Worm (Caenorhabditis elegans) whole organism, L3 larva: ENCODE results near the gene riok-3.

Experiments
- R02D3.7 ChIP-seq: fragments of 150-350 bp; optimal IDR thresholded peaks from 2 replicates; lab custom pipeline; 2014; ENCODE audit warnings: missing biosample characterization, missing genetic modification characterization
- ZK546.5 ChIP-seq: sonication (generic microtip); optimal IDR thresholded peaks from 2 replicates; lab custom pipeline; 2017; ENCODE audit warnings: missing biosample characterization, missing genetic modification characterization
- aly-2 ChIP-seq: fragments of 150-350 bp; optimal IDR thresholded peaks from 2 replicates; lab custom pipeline; 2014; ENCODE audit warnings: missing biosample characterization, missing genetic modification characterization
- ceh-16 ChIP-seq: sonication (generic microtip); optimal IDR thresholded peaks from 2 replicates; lab custom pipeline; 2017; ENCODE audit warnings: missing biosample characterization, missing genetic modification characterization
- ceh-28 ChIP-seq: fragments of 150-350 bp; optimal IDR thresholded peaks from 2 replicates; lab custom pipeline; 2014; ENCODE audit warnings: missing biosample characterization, missing genetic modification reagents, missing genetic modification characterization
- ceh-9 ChIP-seq: sonication (generic microtip); optimal IDR thresholded peaks from 2 replicates; lab custom pipeline; 2018; ENCODE audit warnings: missing biosample characterization, missing genetic modification characterization
- daf-12 ChIP-seq: fragments of 150-350 bp; optimal IDR thresholded peaks from 2 replicates; lab custom pipeline; 2014; ENCODE audit warnings: missing biosample characterization, missing genetic modification reagents, missing genetic modification characterization
- egl-27 ChIP-seq: sonication (generic microtip); optimal IDR thresholded peaks from 4 replicates; lab custom pipeline; 2017; ENCODE audit warnings: missing biosample characterization, missing genetic modification reagents, missing genetic modification characterization
- egl-5 ChIP-seq: fragments of 150-350 bp; optimal IDR thresholded peaks from 2 replicates; lab custom pipeline; 2017; ENCODE audit warnings: missing biosample characterization, missing genetic modification reagents, missing genetic modification characterization, inconsistent platforms
- elt-2 ChIP-seq: sonication (generic microtip); optimal IDR thresholded peaks from 2 replicates; lab custom pipeline; 2016; ENCODE audit warnings: missing genetic modification reagents, mild to moderate bottlenecking, missing genetic modification characterization, missing compliant biosample characterization
- elt-3 ChIP-seq, 3 experiments: fragments of 150-350 bp in 1 of 3; sonication (generic microtip) in 2 of 3; optimal IDR thresholded peaks; 2 replicates in 2 of 3; 4 replicates in 1 of 3; lab custom pipeline; 2014 to 2017; ENCODE audit warnings: missing biosample characterization in 3 of 3, missing genetic modification characterization in 3 of 3
- fkh-10 ChIP-seq: sonication (generic microtip); optimal IDR thresholded peaks from 2 replicates; lab custom pipeline; 2017; ENCODE audit warnings: missing biosample characterization, missing genetic modification reagents, missing genetic modification characterization
- fkh-2 ChIP-seq: fragments of 150-350 bp; optimal IDR thresholded peaks from 2 replicates; lab custom pipeline; 2014; ENCODE audit warnings: missing biosample characterization, missing genetic modification reagents, missing genetic modification characterization
- fos-1 ChIP-seq: fragments of 150-350 bp; optimal IDR thresholded peaks from 2 replicates; lab custom pipeline; 2014; ENCODE audit warnings: missing biosample characterization, missing genetic modification characterization
- hmg-11 ChIP-seq: sonication (generic microtip); optimal IDR thresholded peaks from 2 replicates; lab custom pipeline; 2016; ENCODE audit warnings: missing genetic modification characterization, missing compliant biosample characterization
- lin-15B ChIP-seq: fragments of 150-350 bp; optimal IDR thresholded peaks from 2 replicates; lab custom pipeline; 2014; ENCODE audit warnings: missing biosample characterization, missing genetic modification characterization
- lin-39 ChIP-seq: fragments of 150-350 bp; optimal IDR thresholded peaks from 2 replicates; lab custom pipeline; 2018; ENCODE audit warnings: missing biosample characterization, missing genetic modification reagents, missing genetic modification characterization
- lsy-12 ChIP-seq: sonication (generic microtip); optimal IDR thresholded peaks from 2 replicates; lab custom pipeline; 2016; ENCODE audit warnings: mild to moderate bottlenecking, missing genetic modification characterization, missing compliant biosample characterization
- mml-1 ChIP-seq: fragments of 150-350 bp; sonication (generic microtip); optimal IDR thresholded peaks from 3 replicates; lab custom pipeline; 2014; ENCODE audit warnings: missing biosample characterization, missing genetic modification characterization
- nfya-1 ChIP-seq: sonication (generic microtip); optimal IDR thresholded peaks from 2 replicates; lab custom pipeline; 2017; ENCODE audit warnings: missing genetic modification characterization, mild to moderate bottlenecking, missing compliant biosample characterization, antibody characterized with exemption, moderate library complexity; ENCODE audit not compliant: insufficient read depth
- nhr-11 ChIP-seq: fragments of 150-350 bp; optimal IDR thresholded peaks from 2 replicates; lab custom pipeline; 2014; ENCODE audit warnings: missing biosample characterization, missing genetic modification characterization
- nhr-12 ChIP-seq: fragments of 150-350 bp; optimal IDR thresholded peaks from 2 replicates; lab custom pipeline; 2014; ENCODE audit warnings: missing biosample characterization, missing genetic modification characterization
- nhr-23 ChIP-seq: fragments of 150-350 bp; optimal IDR thresholded peaks from 2 replicates; lab custom pipeline; 2014; ENCODE audit warnings: missing biosample characterization, missing genetic modification reagents, missing genetic modification characterization
- nhr-237 ChIP-seq: fragments of 150-350 bp; optimal IDR thresholded peaks from 2 replicates; lab custom pipeline; 2014; ENCODE audit warnings: missing biosample characterization, missing genetic modification characterization
- nhr-25 ChIP-seq: sonication (generic microtip); optimal IDR thresholded peaks from 2 replicates; lab custom pipeline; 2017; ENCODE audit warnings: missing biosample characterization, missing genetic modification characterization
- nhr-43 ChIP-seq: sonication (generic microtip); optimal IDR thresholded peaks from 2 replicates; lab custom pipeline; 2016; ENCODE audit warnings: mild to moderate bottlenecking, missing genetic modification characterization, missing compliant biosample characterization; ENCODE audit not compliant: poor library complexity, severe bottlenecking
- nhr-67 ChIP-seq: fragments of 150-350 bp; optimal IDR thresholded peaks from 2 replicates; lab custom pipeline; 2014; ENCODE audit warnings: missing biosample characterization, missing genetic modification characterization
- nhr-76 ChIP-seq: fragments of 150-350 bp; sonication (generic microtip); optimal IDR thresholded peaks from 5 replicates; lab custom pipeline; 2014; ENCODE audit warnings: missing biosample characterization, missing genetic modification characterization
- pha-4 ChIP-seq: fragments of 150-350 bp; optimal IDR thresholded peaks from 2 replicates; lab custom pipeline; 2014; ENCODE audit warnings: missing biosample characterization, missing genetic modification reagents, missing genetic modification characterization
- snpc-4 ChIP-seq: fragments of 150-350 bp; optimal IDR thresholded peaks from 2 replicates; lab custom pipeline; 2014; ENCODE audit warnings: missing biosample characterization, missing genetic modification characterization
- tbx-2 ChIP-seq: sonication (generic microtip); optimal IDR thresholded peaks from 2 replicates; lab custom pipeline; 2016; ENCODE audit warnings: mild to moderate bottlenecking, missing genetic modification characterization, missing compliant biosample characterization
- unc-39 ChIP-seq: sonication (generic microtip); optimal IDR thresholded peaks from 4 replicates; lab custom pipeline; 2017; ENCODE audit warnings: missing biosample characterization, missing genetic modification characterization
- unc-62 ChIP-seq: fragments of 150-350 bp; sonication (generic microtip); optimal IDR thresholded peaks from 4 replicates; lab custom pipeline; 2014; ENCODE audit warnings: missing biosample characterization, missing genetic modification reagents, missing genetic modification characterization
- zag-1 ChIP-seq: fragments of 150-350 bp; optimal IDR thresholded peaks from 2 replicates; lab custom pipeline; 2014; ENCODE audit warnings: missing biosample characterization, missing genetic modification characterization
- ztf-4 ChIP-seq: fragments of 150-350 bp; optimal IDR thresholded peaks from 2 replicates; lab custom pipeline; 2014; ENCODE audit warnings: missing biosample characterization, missing genetic modification characterization

riok-3 gene

ce11 chrIII:9770590-9770989, 34.2 kb downstream of the riok-3 start:
- TF ChIP-seq nhr-12 (no peak), unc-62 (GFP tag; lab: Kevin White, UChicago) (no peak), fkh-10 (GFP tag; lab: Kevin White, UChicago) (no peak), fos-1 (tag; lab: Kevin White, UChicago) (no peak), ztf-4 (tag; lab: Kevin White, UChicago) (no peak), fkh-2 (tag; lab: Kevin White, UChicago) (no peak), elt-3 (tag; optimal IDR thresholded peaks at IDR 0.05; lab: Kevin White, UChicago) (no peak), mml-1 (tag; lab: Kevin White, UChicago) (no peak), lsy-12 (tag; lab: Kevin White, UChicago) (no peak), unc-39 (tag; lab: Kevin White, UChicago) (no peak), nhr-237 (tag; lab: Kevin White, UChicago) (no peak), tbx-2 (tag; lab: Kevin White, UChicago) (no peak), lin-39 (tag; lab: Kevin White, UChicago) (no peak), nhr-76 (tag; lab: Kevin White, UChicago) (no peak), ceh-16 (tag; lab: Kevin White, UChicago) (no peak), ceh-9 (tag; lab: Kevin White, UChicago) (no peak), egl-27 (tag; lab: Kevin White, UChicago) (no peak)

DNA sequence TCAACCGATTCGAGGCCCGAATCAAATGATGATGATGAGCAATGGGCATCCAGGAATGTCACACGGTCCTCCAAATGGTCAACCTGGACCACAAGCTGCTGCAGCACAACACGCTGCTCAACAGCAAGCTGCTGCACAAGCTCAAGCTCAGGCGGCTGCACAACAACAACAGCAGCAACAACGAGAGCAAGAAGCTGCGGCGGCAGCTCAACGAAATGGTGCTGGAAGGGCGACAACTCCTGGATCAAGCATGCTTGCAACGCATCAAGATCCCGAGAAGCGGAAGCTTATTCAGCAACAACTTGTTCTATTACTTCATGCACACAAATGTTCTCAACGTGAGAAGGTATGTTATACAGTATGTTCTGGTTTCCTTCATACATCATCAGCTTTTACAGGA, 36.8 kb downstream of the riok-3 start:
- TF ChIP-seq lin-15B (no peak), tbx-2 (tag; lab: Kevin White, UChicago) (no peak), R02D3.7 (tag; lab: Kevin White, UChicago) (no peak), mml-1 (tag; lab: Kevin White, UChicago) (no peak), daf-12 (no peak)

DNA sequence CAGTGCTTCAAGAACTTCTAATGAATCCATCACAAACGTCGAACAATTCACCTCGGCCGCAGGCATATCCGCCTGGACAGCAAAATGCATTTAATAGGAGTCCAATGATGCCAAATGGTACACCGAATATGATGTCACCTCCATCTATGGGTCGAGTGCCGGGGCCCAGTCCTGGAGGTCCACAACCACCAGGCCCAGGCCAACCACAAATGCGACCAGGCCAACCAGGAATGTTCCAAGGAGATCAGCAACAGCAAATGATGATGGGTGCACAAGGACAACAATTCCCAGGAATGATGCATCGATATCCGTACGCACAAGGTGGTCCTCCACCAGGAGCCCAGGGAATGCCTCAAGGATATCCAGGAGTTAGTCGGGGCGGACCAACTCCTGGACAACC, 37.7 kb downstream of the riok-3 start:
- TF ChIP-seq aly-2 (tag; lab: Kevin White, UChicago): no peak
- TF ChIP-seq nhr-67 (tag; lab: Kevin White, UChicago): no peak
- no peak for TF ChIP-seq ZK546.5 (tag; lab: Kevin White, UChicago)
- no peak for TF ChIP-seq zag-1 (tag; lab: Kevin White, UChicago)
- no peak for TF ChIP-seq snpc-4 (tag; lab: Kevin White, UChicago)
- TF ChIP-seq nhr-11 (tag; lab: Kevin White, UChicago): no peak
- no peak for TF ChIP-seq nfya-1 (tag; lab: Kevin White, UChicago)
- no peak for TF ChIP-seq fkh-10 (GFP tag; lab: Kevin White, UChicago)
- TF ChIP-seq nhr-12: no peak
- TF ChIP-seq elt-2: no peak
- TF ChIP-seq elt-3 (tag; optimal IDR thresholded peaks at IDR 0.05; lab: Kevin White, UChicago): no peak
- no peak for TF ChIP-seq ceh-16 (tag; lab: Kevin White, UChicago)

DNA sequence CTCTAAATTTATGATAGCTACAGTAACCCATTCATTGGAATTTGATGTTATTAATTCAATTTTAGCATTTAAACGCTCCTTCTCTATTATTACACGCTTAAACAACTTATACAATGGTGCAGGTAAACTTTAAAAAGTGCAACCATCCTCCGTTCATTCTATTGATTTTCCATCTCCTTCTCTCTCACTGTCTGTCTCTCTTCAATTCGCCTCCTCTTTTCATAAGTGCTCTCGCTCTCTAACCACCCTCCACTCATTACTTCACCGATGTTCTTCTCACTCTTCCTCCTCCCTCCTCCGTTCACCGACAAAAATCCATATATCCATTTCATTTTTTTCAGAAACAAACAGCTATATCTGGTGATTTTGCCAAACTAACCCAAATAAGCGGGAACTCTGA, 38.6 kb downstream of the riok-3 start, which contains the start of gene cbp-1:
Gene cbp-1 (plus strand): TSS at position 335 of the 400 bp plus-strand sequence.
- TF ChIP-seq nhr-23: peak; percentile 57
- peak; percentile 83 for TF ChIP-seq ceh-28 (tag; lab: Kevin White, UChicago)
- no peak for TF ChIP-seq nhr-76 (tag; lab: Kevin White, UChicago)
- TF ChIP-seq pha-4 (tag; lab: Kevin White, UChicago): peak; percentile 73
- peak; percentile 53 for TF ChIP-seq lin-39 (tag; lab: Kevin White, UChicago)
- TF ChIP-seq nhr-43: no peak
- peak; percentile 18 for TF ChIP-seq hmg-11 (tag; lab: Kevin White, UChicago)
- peak; percentile 51 for TF ChIP-seq nhr-25
- TF ChIP-seq fkh-2 (tag; lab: Kevin White, UChicago): no peak
- peak; percentile 69 for TF ChIP-seq nfya-1 (tag; lab: Kevin White, UChicago)
- TF ChIP-seq daf-12: peak; percentile 48
- no peak for TF ChIP-seq ceh-9 (tag; lab: Kevin White, UChicago)
- TF ChIP-seq egl-5 (tag; lab: Kevin White, UChicago): peak; percentile 44
